Fruit fly (Drosophila melanogaster) Kc167 (cell line): ENCODE results near the gene CG33268.

Experiments
- Myc ChIP-seq: fragments of >200 bp; optimal IDR thresholded peaks from 2 replicates; lab custom pipeline; 2017; ENCODE audit warnings: missing external identifiers
- Sin3A ChIP-seq: fragments of >200 bp; optimal IDR thresholded peaks from 2 replicates; lab custom pipeline; 2018; ENCODE audit warnings: missing external identifiers
- h ChIP-seq: fragments of >200 bp; optimal IDR thresholded peaks from 3 replicates; lab custom pipeline; 2018; ENCODE audit warnings: missing external identifiers
- insv ChIP-seq: fragments of >200 bp; optimal IDR thresholded peaks from 3 replicates; lab custom pipeline; 2018; ENCODE audit warnings: missing external identifiers
- psq ChIP-seq: fragments of >200 bp; optimal IDR thresholded peaks from 2 replicates; lab custom pipeline; 2017; ENCODE audit warnings: missing external identifiers
- ttk ChIP-seq: sonication (Bioruptor generic); optimal IDR thresholded peaks from 2 replicates; lab custom pipeline; 2017; ENCODE audit warnings: missing external identifiers

DNA sequence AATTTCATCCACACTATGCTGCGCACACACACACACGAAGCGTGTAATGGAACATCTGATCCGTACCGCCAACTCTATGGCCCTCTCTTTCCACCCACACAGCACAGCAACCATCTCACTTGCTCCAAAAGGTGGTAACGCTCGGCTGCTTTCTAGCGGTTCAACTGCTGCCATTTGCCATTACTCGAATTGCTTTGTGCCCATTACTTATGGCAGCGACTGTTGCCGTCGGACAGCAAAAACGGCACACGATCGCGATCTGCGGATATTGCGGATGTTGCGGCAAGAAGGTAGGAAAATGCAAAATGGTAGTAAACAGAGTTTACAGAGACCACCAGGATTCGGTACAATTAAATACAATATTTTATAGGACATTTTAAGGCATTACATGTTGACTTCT is 36.2 kb downstream of the CG33268 start:
- TF ChIP-seq h (lab: Kevin White, UChicago) (no peak), insv (lab: Kevin White, UChicago) (no peak), psq (lab: Kevin White, UChicago) (no peak), ttk (lab: Kevin White, UChicago) (no peak), Sin3A (lab: Kevin White, UChicago) (no peak), Myc (lab: Kevin White, UChicago) (no peak)
